Fruit fly (Drosophila melanogaster): ENCODE measurements around the gene Pus10.

Gene Pus10

dm6 chr2L:155215-155712 is at the start of gene Pus10:
Gene Pus10 (minus strand): TSS chr2L:155305.
- TF ChIP-seq foxo (GFP tag; optimal IDR thresholded peaks at IDR 0.05) (peak in 1 of 2 experiments; percentile 26), br (GFP tag; optimal IDR thresholded peaks at IDR 0.05) (no peak), OdsH (GFP tag; optimal IDR thresholded peaks at IDR 0.05) (peak; percentile 4), Vsx2 (GFP tag; optimal IDR thresholded peaks at IDR 0.05; ENCODE audit: partially characterized antibody) (peak; percentile 26), dl (GFP tag; optimal IDR thresholded peaks at IDR 0.05; ENCODE audit: insufficient read depth in 1 of 2, partially characterized antibody in 2 of 2) (no peak), CG32264 (GFP tag; optimal IDR thresholded peaks at IDR 0.05) (no peak), usp (GFP tag; optimal IDR thresholded peaks at IDR 0.05) (no peak), jim (GFP tag; optimal IDR thresholded peaks at IDR 0.05) (no peak), Jra (GFP tag; optimal IDR thresholded peaks at IDR 0.05) (peak; percentile 35)

dm6 chr2L:204557-204956 is 49.5 kb upstream of the Pus10 start:
- TF ChIP-seq Vsx2 (GFP tag; optimal IDR thresholded peaks at IDR 0.05; ENCODE audit: partially characterized antibody) (no peak), br (GFP tag; optimal IDR thresholded peaks at IDR 0.05) (no peak), Rel (GFP tag; optimal IDR thresholded peaks at IDR 0.05) (no peak), Rel (tag; optimal IDR thresholded peaks at IDR 0.05) (no peak), OdsH (GFP tag; optimal IDR thresholded peaks at IDR 0.05) (no peak), Mio (GFP tag; optimal IDR thresholded peaks at IDR 0.05) (no peak), CrebA (GFP tag; optimal IDR thresholded peaks at IDR 0.05; ENCODE audit: borderline replicate concordance) (no peak), dsf (GFP tag; optimal IDR thresholded peaks at IDR 0.05; ENCODE audit: borderline replicate concordance) (no peak)

- TF ChIP-seq pan (optimal IDR thresholded peaks at IDR 0.05) (no peak), GATAd (GFP tag; optimal IDR thresholded peaks at IDR 0.05) (no peak), Jra (GFP tag; optimal IDR thresholded peaks at IDR 0.05) (peak; percentile 34), Hr83 (GFP tag; optimal IDR thresholded peaks at IDR 0.05; ENCODE audit: poor library complexity, severe bottlenecking) (peak; percentile 48), CG32264 (GFP tag; optimal IDR thresholded peaks at IDR 0.05) (no peak), Sp1 (GFP tag; optimal IDR thresholded peaks at IDR 0.05) (no peak), jim (GFP tag; optimal IDR thresholded peaks at IDR 0.05) (no peak), sv (GFP tag; optimal IDR thresholded peaks at IDR 0.05) (peak; percentile 33), Dif (GFP tag; optimal IDR thresholded peaks at IDR 0.05; ENCODE audit: partially characterized antibody) (no peak), Hr78 (GFP tag; optimal IDR thresholded peaks at IDR 0.05) (no peak), dsf (GFP tag; optimal IDR thresholded peaks at IDR 0.05; ENCODE audit: borderline replicate concordance) (no peak), tai (GFP tag; optimal IDR thresholded peaks at IDR 0.05) (no peak), Mio (GFP tag; optimal IDR thresholded peaks at IDR 0.05) (no peak), Hnf4 (GFP tag; optimal IDR thresholded peaks at IDR 0.05) (no peak), h (GFP tag; optimal IDR thresholded peaks at IDR 0.05) (no peak), woc (GFP tag; optimal IDR thresholded peaks at IDR 0.05) (no peak), lola (GFP tag; optimal IDR thresholded peaks at IDR 0.05) (no peak), ey (GFP tag; optimal IDR thresholded peaks at IDR 0.05) (no peak), dmrt93B (GFP tag; optimal IDR thresholded peaks at IDR 0.05) (no peak), CG9705 (GFP tag; optimal IDR thresholded peaks at IDR 0.05) (peak; percentile 37), sage (GFP tag; optimal IDR thresholded peaks at IDR 0.05) (no peak), Myc (optimal IDR thresholded peaks at IDR 0.05) (no peak), fru (GFP tag; optimal IDR thresholded peaks at IDR 0.05) (no peak), OdsH (GFP tag; optimal IDR thresholded peaks at IDR 0.05) (peak; percentile 57), usp (GFP tag; optimal IDR thresholded peaks at IDR 0.05) (no peak), CrebA (GFP tag; optimal IDR thresholded peaks at IDR 0.05; ENCODE audit: borderline replicate concordance) (no peak), psq (GFP tag; optimal IDR thresholded peaks at IDR 0.05) (peak; percentile 41), N (GFP tag; optimal IDR thresholded peaks at IDR 0.05) (no peak), rgr (GFP tag; optimal IDR thresholded peaks at IDR 0.05) (no peak), foxo (GFP tag; optimal IDR thresholded peaks at IDR 0.05) (peak in 1 of 2 experiments; percentile 63), Rel (GFP tag; optimal IDR thresholded peaks at IDR 0.05) (no peak), Rel (tag; optimal IDR thresholded peaks at IDR 0.05) (peak; percentile 53), Abd-B (GFP tag; optimal IDR thresholded peaks at IDR 0.05) (no peak), dl (GFP tag; optimal IDR thresholded peaks at IDR 0.05; ENCODE audit: insufficient read depth in 1 of 2, partially characterized antibody in 2 of 2) (no peak), brk (GFP tag; optimal IDR thresholded peaks at IDR 0.05) (no peak), br (GFP tag; optimal IDR thresholded peaks at IDR 0.05) (no peak), Vsx2 (GFP tag; optimal IDR thresholded peaks at IDR 0.05; ENCODE audit: partially characterized antibody) (no peak), HLH106 (tag; optimal IDR thresholded peaks at IDR 0.05) (peak; percentile 48), Dfd (GFP tag; optimal IDR thresholded peaks at IDR 0.05) (no peak)
Measured at dm6 chr2L:203529-204127, 48.5 kb upstream of the Pus10 start, which contains the start of gene mRpL10. Gene mRpL10 (plus strand): TSS chr2L:203779.

Measured in whole organism, wandering third instar larva.